Fruit fly (Drosophila melanogaster) whole organism, embryonic: ENCODE data around the gene RpS12.

Experiments
- Abd-B ChIP-seq: fragments of 200-800 bp; sonication (Bioruptor generic); optimal IDR thresholded peaks from 2 replicates; lab custom pipeline; 2018; ENCODE audit warnings: missing biosample characterization, mild to moderate bottlenecking, missing genetic modification characterization, moderate library complexity
- Asciz ChIP-seq: fragments of 200-800 bp; sonication (Bioruptor generic); optimal IDR thresholded peaks from 2 replicates; lab custom pipeline; 2017; ENCODE audit warnings: missing biosample characterization, mild to moderate bottlenecking, missing genetic modification characterization, missing genetic modification reagents
- B-H2 ChIP-seq: fragments of 200-800 bp; sonication (Bioruptor generic); optimal IDR thresholded peaks from 2 replicates; lab custom pipeline; 2018; ENCODE audit warnings: missing biosample characterization, mild to moderate bottlenecking, missing genetic modification characterization
- C15 ChIP-seq: fragments of 200-800 bp; sonication (Bioruptor generic); IDR thresholded peaks from 3 replicates; pipeline ENCODE4 v1.3.6; 2022; ENCODE audit warnings: missing biosample characterization, missing genetic modification characterization
- CG10274 ChIP-seq: fragments of 200-800 bp; sonication (Bioruptor generic); optimal IDR thresholded peaks from 3 replicates; lab custom pipeline; 2017; ENCODE audit warnings: missing biosample characterization, mild to moderate bottlenecking, missing genetic modification characterization
- CG12071 ChIP-seq: fragments of 200-800 bp; sonication (Bioruptor generic); optimal IDR thresholded peaks from 3 replicates; lab custom pipeline; 2018; ENCODE audit warnings: missing biosample characterization, mild to moderate bottlenecking, missing genetic modification characterization
- CG12219 ChIP-seq: fragments of 200-800 bp; sonication (Bioruptor generic); optimal IDR thresholded peaks from 3 replicates; lab custom pipeline; 2018; ENCODE audit warnings: missing biosample characterization, mild to moderate bottlenecking, missing genetic modification characterization
- CG14965 ChIP-seq: fragments of 200-800 bp; sonication (Bioruptor generic); optimal IDR thresholded peaks from 2 replicates; lab custom pipeline; 2016; ENCODE audit warnings: missing biosample characterization, missing genetic modification characterization, borderline replicate concordance
- CG15073 ChIP-seq: fragments of 200-800 bp; sonication (Bioruptor generic); optimal IDR thresholded peaks from 2 replicates; lab custom pipeline; 2016; ENCODE audit warnings: missing biosample characterization, missing genetic modification characterization
- CG16815 ChIP-seq: fragments of 200-800 bp; sonication (Bioruptor generic); optimal IDR thresholded peaks from 3 replicates; lab custom pipeline; 2017; ENCODE audit warnings: missing biosample characterization, mild to moderate bottlenecking, missing genetic modification characterization
- CG17568 ChIP-seq: fragments of 200-800 bp; sonication (Bioruptor generic); optimal IDR thresholded peaks from 2 replicates; lab custom pipeline; 2018; ENCODE audit warnings: missing biosample characterization, mild to moderate bottlenecking, missing genetic modification characterization, moderate library complexity
- CG1792 ChIP-seq: fragments of 200-800 bp; sonication (Bioruptor generic); optimal IDR thresholded peaks from 2 replicates; lab custom pipeline; 2016; ENCODE audit warnings: missing biosample characterization, missing genetic modification characterization
- CG2129 ChIP-seq: fragments of 200-800 bp; sonication (Bioruptor generic); IDR thresholded peaks from 2 replicates; pipeline ENCODE4 v1.3.6; 2022; ENCODE audit warnings: missing biosample characterization, missing genetic modification characterization; ENCODE audit not compliant: partially characterized antibody
- CG34376 ChIP-seq: fragments of 200-800 bp; sonication (Bioruptor generic); optimal IDR thresholded peaks from 2 replicates; lab custom pipeline; 2018; ENCODE audit warnings: missing biosample characterization, mild to moderate bottlenecking, missing genetic modification characterization
- CG4854 ChIP-seq: fragments of 200-800 bp; sonication (Bioruptor generic); optimal IDR thresholded peaks from 2 replicates; lab custom pipeline; 2016; ENCODE audit warnings: missing biosample characterization, missing genetic modification characterization, inconsistent platforms
- CG5953 ChIP-seq: fragments of 200-800 bp; sonication (Bioruptor generic); IDR thresholded peaks from 2 replicates; pipeline ENCODE4 v1.3.6; 2022; ENCODE audit warnings: missing biosample characterization, missing genetic modification characterization
- CG6689 ChIP-seq: fragments of 200-800 bp; sonication (Bioruptor generic); IDR thresholded peaks from 2 replicates; pipeline ENCODE4 v1.3.6; 2022; ENCODE audit warnings: missing biosample characterization, missing genetic modification characterization
- CG9437 ChIP-seq: fragments of 200-800 bp; sonication (Bioruptor generic); optimal IDR thresholded peaks from 2 replicates; lab custom pipeline; 2018; ENCODE audit warnings: missing biosample characterization, mild to moderate bottlenecking, missing genetic modification characterization
- Chrac-16 ChIP-seq: fragments of 200-800 bp; sonication (Bioruptor generic); optimal IDR thresholded peaks from 3 replicates; lab custom pipeline; 2016; ENCODE audit warnings: missing biosample characterization, missing genetic modification characterization
- CkIIα-i1 ChIP-seq: fragments of 200-800 bp; sonication (Bioruptor generic); IDR thresholded peaks from 2 replicates; pipeline ENCODE4 v1.3.6; 2022; ENCODE audit warnings: missing biosample characterization, missing genetic modification characterization
- Gug ChIP-seq: fragments of 200-800 bp; sonication (Bioruptor generic); IDR thresholded peaks from 4 replicates; pipeline ENCODE4 v1.3.6; 2022; ENCODE audit warnings: missing biosample characterization, missing genetic modification characterization
- H15 ChIP-seq: fragments of 200-800 bp; sonication (Bioruptor generic); IDR thresholded peaks from 3 replicates; pipeline ENCODE4 v1.3.6; 2022; ENCODE audit warnings: missing biosample characterization, missing genetic modification characterization
- HLH3B ChIP-seq: fragments of 200-800 bp; sonication (Bioruptor generic); IDR thresholded peaks from 2 replicates; pipeline ENCODE4 v1.3.6; 2022; ENCODE audit warnings: missing biosample characterization, missing genetic modification characterization
- Mrtf ChIP-seq: fragments of 200-800 bp; sonication (Bioruptor generic); IDR thresholded peaks from 3 replicates; pipeline ENCODE4 v1.3.6; 2022; ENCODE audit warnings: missing biosample characterization, missing genetic modification characterization
- NK7.1 ChIP-seq: fragments of 200-800 bp; sonication (Bioruptor generic); optimal IDR thresholded peaks from 3 replicates; lab custom pipeline; 2016; ENCODE audit warnings: missing biosample characterization, missing genetic modification characterization
- Pdp1 ChIP-seq, 2 experiments: fragments of 200-800 bp; sonication (Bioruptor generic); optimal IDR thresholded peaks; 3 replicates each; lab custom pipeline; 2016; ENCODE audit warnings: missing biosample characterization in 2 of 2, missing genetic modification characterization in 2 of 2, mild to moderate bottlenecking in 1 of 2, moderate library complexity in 1 of 2
- Ptx1 ChIP-seq: fragments of 200-800 bp; sonication (Bioruptor generic); IDR thresholded peaks from 2 replicates; pipeline ENCODE4 v1.3.6; 2022; ENCODE audit warnings: missing biosample characterization, missing genetic modification characterization
- Six4 ChIP-seq: fragments of 200-800 bp; sonication (Bioruptor generic); optimal IDR thresholded peaks from 2 replicates; lab custom pipeline; 2016; ENCODE audit warnings: missing biosample characterization, missing genetic modification characterization
- amos ChIP-seq: fragments of 200-800 bp; sonication (Bioruptor generic); IDR thresholded peaks from 2 replicates; pipeline ENCODE4 v1.3.6; 2022; ENCODE audit warnings: missing biosample characterization, missing genetic modification characterization; ENCODE audit not compliant: partially characterized antibody
- btn ChIP-seq: fragments of 200-800 bp; sonication (Bioruptor generic); optimal IDR thresholded peaks from 2 replicates; lab custom pipeline; 2016; ENCODE audit warnings: missing biosample characterization, missing genetic modification characterization
- crol ChIP-seq: fragments of 200-800 bp; sonication (Bioruptor generic); IDR thresholded peaks from 2 replicates; pipeline ENCODE4 v1.3.6; 2022; ENCODE audit warnings: missing biosample characterization, missing genetic modification characterization
- dm ChIP-seq: fragments of 200-800 bp; sonication (Bioruptor generic); optimal IDR thresholded peaks from 3 replicates; lab custom pipeline; 2016; ENCODE audit warnings: missing biosample characterization, missing genetic modification characterization
- eyg ChIP-seq: fragments of 200-800 bp; sonication (Bioruptor generic); optimal IDR thresholded peaks from 3 replicates; lab custom pipeline; 2016; ENCODE audit warnings: missing biosample characterization, missing genetic modification characterization
- fu2 ChIP-seq: fragments of 200-800 bp; sonication (Bioruptor generic); optimal IDR thresholded peaks from 2 replicates; lab custom pipeline; 2016; ENCODE audit warnings: missing biosample characterization, missing genetic modification characterization
- gfzf ChIP-seq: fragments of 200-800 bp; sonication (Bioruptor generic); optimal IDR thresholded peaks from 2 replicates; lab custom pipeline; 2016; ENCODE audit warnings: missing biosample characterization, mild to moderate bottlenecking, missing genetic modification characterization, moderate library complexity
- gsb ChIP-seq: fragments of 200-800 bp; sonication (Bioruptor generic); IDR thresholded peaks from 2 replicates; pipeline ENCODE4 v1.3.6; 2022; ENCODE audit warnings: missing biosample characterization, missing genetic modification characterization
- h ChIP-seq: fragments of >200 bp; optimal IDR thresholded peaks from 2 replicates; lab custom pipeline; 2017
- insv ChIP-seq, 2 experiments: fragments of 200-800 bp; sonication (Bioruptor generic); optimal IDR thresholded peaks; 3 replicates each; lab custom pipeline; 2016 to 2018; ENCODE audit warnings: missing biosample characterization in 2 of 2, missing genetic modification characterization in 2 of 2
- jigr1 ChIP-seq: fragments of 200-800 bp; sonication (Bioruptor generic); IDR thresholded peaks from 3 replicates; pipeline ENCODE4 v1.3.6; 2022; ENCODE audit warnings: missing biosample characterization, missing genetic modification characterization
- maf-S ChIP-seq: fragments of 200-800 bp; sonication (Bioruptor generic); optimal IDR thresholded peaks from 2 replicates; lab custom pipeline; 2016; ENCODE audit warnings: missing biosample characterization, missing genetic modification characterization
- p53 ChIP-seq: fragments of 200-800 bp; sonication (Bioruptor generic); optimal IDR thresholded peaks from 2 replicates; lab custom pipeline; 2016; ENCODE audit warnings: missing biosample characterization, missing genetic modification characterization
- pros ChIP-seq: fragments of 200-800 bp; sonication (Bioruptor generic); optimal IDR thresholded peaks from 3 replicates; lab custom pipeline; 2019; ENCODE audit warnings: missing biosample characterization, mild to moderate bottlenecking, missing genetic modification characterization, moderate library complexity
- repo ChIP-seq: fragments of 200-800 bp; sonication (Bioruptor generic); optimal IDR thresholded peaks from 2 replicates; lab custom pipeline; 2016; ENCODE audit warnings: missing biosample characterization, missing genetic modification characterization
- ro ChIP-seq: fragments of 200-800 bp; sonication (Bioruptor generic); IDR thresholded peaks from 2 replicates; pipeline ENCODE4 v1.3.6; 2022; ENCODE audit warnings: missing biosample characterization, missing genetic modification characterization
- scrt ChIP-seq: fragments of 200-800 bp; sonication (Bioruptor generic); optimal IDR thresholded peaks from 2 replicates; lab custom pipeline; 2018; ENCODE audit warnings: missing biosample characterization, mild to moderate bottlenecking, missing genetic modification characterization, moderate library complexity
- tio ChIP-seq: fragments of 200-800 bp; sonication (Bioruptor generic); optimal IDR thresholded peaks from 2 replicates; lab custom pipeline; 2017; ENCODE audit warnings: missing biosample characterization, missing genetic modification characterization, inconsistent platforms
- unc-4 ChIP-seq: fragments of 200-800 bp; sonication (Bioruptor generic); IDR thresholded peaks from 2 replicates; pipeline ENCODE4 v1.3.6; 2022; ENCODE audit warnings: missing biosample characterization, missing genetic modification characterization; ENCODE audit not compliant: partially characterized antibody
- wdn ChIP-seq: fragments of 200-800 bp; sonication (Bioruptor generic); IDR thresholded peaks from 2 replicates; pipeline ENCODE4 v1.3.6; 2022; ENCODE audit warnings: missing biosample characterization, missing genetic modification characterization
- z ChIP-seq: fragments of 200-800 bp; sonication (Bioruptor generic); IDR thresholded peaks from 3 replicates; pipeline ENCODE4 v1.3.6; 2022; ENCODE audit warnings: missing biosample characterization, missing genetic modification characterization
- zfh1 ChIP-seq: fragments of 200-800 bp; sonication (Bioruptor generic); IDR thresholded peaks from 3 replicates; pipeline ENCODE4 v1.3.6; 2022; ENCODE audit warnings: missing biosample characterization, missing genetic modification characterization

Gene RpS12

dm6 chr3L:13015823-13016465, 7.2 kb upstream of the RpS12 start, which contains the start of gene CG11267 (continued):
- TF ChIP-seq CG2129 = no peak
- TF ChIP-seq crol (GFP tag; lab: Robert Waterston, UW) = 0 out of 2 replicates have a peak, but pooled peaks have one; percentile 14
- TF ChIP-seq amos (GFP tag; lab: Robert Waterston, UW) = no peak
- TF ChIP-seq tio (GFP tag; lab: Kevin White, UChicago) = peak; percentile 65
- TF ChIP-seq wdn (GFP tag; lab: Robert Waterston, UW) = peak; percentile 88
- TF ChIP-seq repo (GFP tag; lab: Kevin White, UChicago) = peak; percentile 47
- TF ChIP-seq fu2 = peak; percentile 70
- TF ChIP-seq zfh1 (GFP tag; lab: Robert Waterston, UW) = peak; percentile 92
- peak; percentile 85 for TF ChIP-seq CG12071 (GFP tag; lab: Kevin White, UChicago)
- TF ChIP-seq CG16815 = peak; percentile 48
- TF ChIP-seq p53 (GFP tag; lab: Kevin White, UChicago) = peak; percentile 47
- TF ChIP-seq gfzf (GFP tag; lab: Kevin White, UChicago) = peak; percentile 63
- peak; percentile 62 for TF ChIP-seq CG17568 (GFP tag; lab: Kevin White, UChicago)
- peak; percentile 18 for TF ChIP-seq CG9437 (GFP tag; lab: Kevin White, UChicago)
- peak; percentile 82 for TF ChIP-seq Mrtf (GFP tag; lab: Robert Waterston, UW)
- peak; percentile 43 for TF ChIP-seq dm
- TF ChIP-seq CG12219 = peak; percentile 81
- TF ChIP-seq eyg (GFP tag; lab: Kevin White, UChicago) = peak; percentile 75
- TF ChIP-seq Asciz (GFP tag; lab: Kevin White, UChicago) = peak; percentile 78
- TF ChIP-seq h (lab: Kevin White, UChicago) = no peak
- peak; percentile 5; the same call in 1 of the 3 replicates for TF ChIP-seq jigr1 (GFP tag; lab: Robert Waterston, UW)
- TF ChIP-seq Ptx1 = peak; percentile 86
- peak; percentile 82 for TF ChIP-seq gsb
- peak; percentile 34 for TF ChIP-seq btn (GFP tag; lab: Kevin White, UChicago)
- TF ChIP-seq Abd-B (GFP tag; lab: Kevin White, UChicago) = peak; percentile 83
- peak; percentile 62 for TF ChIP-seq Chrac-16 (GFP tag; lab: Kevin White, UChicago)
- TF ChIP-seq H15 = peak; percentile 91
- peak; percentile 89 for TF ChIP-seq HLH3B (GFP tag; lab: Robert Waterston, UW)
- TF ChIP-seq CkIIα-i1 (GFP tag; lab: Robert Waterston, UW) = peak; percentile 55; the same call in 1 of the 2 replicates
- no peak for TF ChIP-seq insv (GFP tag; optimal IDR thresholded peaks at IDR 0.05; lab: Kevin White, UChicago)
- TF ChIP-seq CG5953 (GFP tag; lab: Robert Waterston, UW) = peak; percentile 92
- TF ChIP-seq ro (GFP tag; lab: Robert Waterston, UW) = peak; percentile 75
- no peak for TF ChIP-seq unc-4 (GFP tag; lab: Robert Waterston, UW)
- peak; percentile 39 for TF ChIP-seq B-H2 (GFP tag; lab: Kevin White, UChicago)
- peak; percentile 64 for TF ChIP-seq CG4854 (GFP tag; lab: Kevin White, UChicago)
- peak; percentile 78 for TF ChIP-seq Six4 (GFP tag; lab: Kevin White, UChicago)
- 0 out of 3 replicates have a peak, but pooled peaks have one; percentile 5 for TF ChIP-seq z (GFP tag; lab: Robert Waterston, UW)
- TF ChIP-seq CG1792 = peak; percentile 74
- no peak for TF ChIP-seq CG14965 (GFP tag; lab: Kevin White, UChicago)
- peak; percentile 91 for TF ChIP-seq CG6689 (GFP tag; lab: Robert Waterston, UW)
- peak; percentile 71; the same call in 3 of the 4 replicates for TF ChIP-seq Gug
- TF ChIP-seq C15 (GFP tag; lab: Robert Waterston, UW) = peak; percentile 70
- TF ChIP-seq NK7.1 (GFP tag; lab: Kevin White, UChicago) = peak; percentile 71
- TF ChIP-seq CG10274 (GFP tag; lab: Kevin White, UChicago) = peak; percentile 70
- TF ChIP-seq CG34376 (GFP tag; lab: Kevin White, UChicago) = peak; percentile 71
- no peak for TF ChIP-seq CG15073 (GFP tag; lab: Kevin White, UChicago)
- TF ChIP-seq scrt = peak; percentile 81
- peak; percentile 77 to 99 for TF ChIP-seq Pdp1 (GFP tag; optimal IDR thresholded peaks at IDR 0.05; lab: Kevin White, UChicago)
- peak; percentile 82 for TF ChIP-seq maf-S
- TF ChIP-seq pros = no peak
